Fruit fly (Drosophila melanogaster): ENCODE measurements around the gene mub.

The mub gene

dm6 chr3L:21972162-21973022, 127.8 kb downstream of the mub start (continued):
- TF ChIP-seq CG9705 (GFP tag; optimal IDR thresholded peaks at IDR 0.05): no peak
- TF ChIP-seq ey (GFP tag; optimal IDR thresholded peaks at IDR 0.05): peak; percentile 58
- TF ChIP-seq foxo (GFP tag; optimal IDR thresholded peaks at IDR 0.05): peak in 1 of 2 experiments; percentile 73
- peak; percentile 39 for TF ChIP-seq Sp1 (GFP tag; optimal IDR thresholded peaks at IDR 0.05)

dm6 chr3L:21973640-21974039, 129.1 kb downstream of the mub start:
- TF ChIP-seq CG32264 (GFP tag; optimal IDR thresholded peaks at IDR 0.05) (no peak), usp (GFP tag; optimal IDR thresholded peaks at IDR 0.05) (no peak), Hr83 (GFP tag; optimal IDR thresholded peaks at IDR 0.05; ENCODE audit: poor library complexity, severe bottlenecking) (no peak), tai (GFP tag; optimal IDR thresholded peaks at IDR 0.05) (no peak), foxo (GFP tag; optimal IDR thresholded peaks at IDR 0.05) (no peak), Vsx2 (GFP tag; optimal IDR thresholded peaks at IDR 0.05; ENCODE audit: partially characterized antibody) (no peak), Sp1 (GFP tag; optimal IDR thresholded peaks at IDR 0.05) (no peak)

dm6 chr3L:21979789-21980188, 135.2 kb downstream of the mub start:
- TF ChIP-seq Rel (GFP tag; optimal IDR thresholded peaks at IDR 0.05): no peak
- peak; percentile 61 for TF ChIP-seq Rel (tag; optimal IDR thresholded peaks at IDR 0.05)
- TF ChIP-seq CG9705 (GFP tag; optimal IDR thresholded peaks at IDR 0.05): no peak

Data from whole organism, wandering third instar larva.